Fruit fly (Drosophila melanogaster) whole organism, embryonic: ENCODE results near the gene Sirt4.
A peak's percentile ranks its signal among the peaks of the same experiment; 100 is the strongest.

Experiments used
- BtbVII ChIP-seq: fragments of 200-800 bp; sonication (Bioruptor generic); optimal IDR thresholded peaks from 3 replicates; lab custom pipeline; 2017; ENCODE audit warnings: missing biosample characterization, mild to moderate bottlenecking, missing genetic modification characterization
- CG11247 ChIP-seq: fragments of 200-800 bp; sonication (Bioruptor generic); IDR thresholded peaks from 2 replicates; pipeline ENCODE4 v1.3.6; 2022; ENCODE audit warnings: missing biosample characterization, missing genetic modification characterization
- CG1603 ChIP-seq: fragments of 200-800 bp; sonication (Bioruptor generic); optimal IDR thresholded peaks from 2 replicates; lab custom pipeline; 2019; ENCODE audit warnings: missing biosample characterization, mild to moderate bottlenecking, missing genetic modification characterization, moderate library complexity
- CG1647 ChIP-seq: fragments of 200-800 bp; sonication (Bioruptor generic); optimal IDR thresholded peaks from 3 replicates; lab custom pipeline; 2016; ENCODE audit warnings: missing biosample characterization, missing genetic modification characterization
- CG17186 ChIP-seq: fragments of 200-800 bp; sonication (Bioruptor generic); optimal IDR thresholded peaks from 3 replicates; lab custom pipeline; 2017; ENCODE audit warnings: missing biosample characterization, missing genetic modification reagents, missing genetic modification characterization
- CG17328 ChIP-seq: fragments of 200-800 bp; sonication (Bioruptor generic); IDR thresholded peaks from 2 replicates; pipeline ENCODE4 v1.3.6; 2022; ENCODE audit warnings: missing biosample characterization, missing genetic modification characterization
- CG4328 ChIP-seq: fragments of 200-800 bp; sonication (Bioruptor generic); optimal IDR thresholded peaks from 3 replicates; lab custom pipeline; 2017; ENCODE audit warnings: missing biosample characterization, missing genetic modification reagents, missing genetic modification characterization
- CG4854 ChIP-seq: fragments of 200-800 bp; sonication (Bioruptor generic); optimal IDR thresholded peaks from 2 replicates; lab custom pipeline; 2016; ENCODE audit warnings: missing biosample characterization, missing genetic modification characterization, inconsistent platforms
- CG6683 ChIP-seq: fragments of 200-800 bp; sonication (Bioruptor generic); optimal IDR thresholded peaks from 2 replicates; lab custom pipeline; 2017; ENCODE audit warnings: missing biosample characterization, mild to moderate bottlenecking, missing genetic modification characterization, missing genetic modification reagents
- CG6813 ChIP-seq: fragments of 200-800 bp; sonication (Bioruptor generic); optimal IDR thresholded peaks from 2 replicates; lab custom pipeline; 2017; ENCODE audit warnings: missing biosample characterization, missing genetic modification characterization, mild to moderate bottlenecking, moderate library complexity, missing genetic modification reagents
- CG8944 ChIP-seq: fragments of 200-800 bp; sonication (Bioruptor generic); optimal IDR thresholded peaks from 3 replicates; lab custom pipeline; 2016; ENCODE audit warnings: missing biosample characterization, missing genetic modification characterization
- CkIIα-i1 ChIP-seq: fragments of 200-800 bp; sonication (Bioruptor generic); IDR thresholded peaks from 2 replicates; pipeline ENCODE4 v1.3.6; 2022; ENCODE audit warnings: missing biosample characterization, missing genetic modification characterization
- Ets65A ChIP-seq: fragments of 200-800 bp; sonication (Bioruptor generic); peaks from one replicate; lab custom pipeline; 2016; ENCODE audit warnings: missing biosample characterization, missing genetic modification characterization
- HHEX ChIP-seq: fragments of 200-800 bp; sonication (Bioruptor generic); optimal IDR thresholded peaks from 3 replicates; lab custom pipeline; 2017; ENCODE audit warnings: missing biosample characterization, mild to moderate bottlenecking, missing genetic modification characterization, missing genetic modification reagents
- HLH3B ChIP-seq: fragments of 200-800 bp; sonication (Bioruptor generic); IDR thresholded peaks from 2 replicates; pipeline ENCODE4 v1.3.6; 2022; ENCODE audit warnings: missing biosample characterization, missing genetic modification characterization
- HLH54F ChIP-seq: fragments of 200-800 bp; sonication (Bioruptor generic); optimal IDR thresholded peaks from 3 replicates; lab custom pipeline; 2016; ENCODE audit warnings: missing biosample characterization, missing genetic modification characterization
- Lim3 ChIP-seq: fragments of 200-800 bp; sonication (Bioruptor generic); IDR thresholded peaks from 2 replicates; pipeline ENCODE4 v1.3.6; 2022; ENCODE audit warnings: missing biosample characterization, missing genetic modification characterization
- Mad ChIP-seq: fragments of 200-800 bp; sonication (Bioruptor generic); optimal IDR thresholded peaks from 2 replicates; lab custom pipeline; 2016; ENCODE audit warnings: missing biosample characterization, missing genetic modification characterization
- NC2α ChIP-seq: fragments of 200-800 bp; sonication (Bioruptor generic); optimal IDR thresholded peaks from 2 replicates; lab custom pipeline; 2016; ENCODE audit warnings: missing biosample characterization, missing genetic modification characterization
- NfI ChIP-seq: fragments of 200-800 bp; sonication (Bioruptor generic); optimal IDR thresholded peaks from 3 replicates; lab custom pipeline; 2018; ENCODE audit warnings: missing biosample characterization, mild to moderate bottlenecking, missing genetic modification characterization, moderate library complexity
- Opbp ChIP-seq: fragments of 200-800 bp; sonication (Bioruptor generic); IDR thresholded peaks from 3 replicates; pipeline ENCODE4 v1.3.6; 2022; ENCODE audit warnings: missing biosample characterization, missing genetic modification characterization; ENCODE audit not compliant: partially characterized antibody
- PHDP ChIP-seq: fragments of 200-800 bp; sonication (Bioruptor generic); optimal IDR thresholded peaks from 3 replicates; lab custom pipeline; 2018; ENCODE audit warnings: missing biosample characterization, mild to moderate bottlenecking, missing genetic modification characterization, moderate library complexity
- Six4 ChIP-seq: fragments of 200-800 bp; sonication (Bioruptor generic); optimal IDR thresholded peaks from 2 replicates; lab custom pipeline; 2016; ENCODE audit warnings: missing biosample characterization, missing genetic modification characterization
- Sry-β ChIP-seq: fragments of 200-800 bp; sonication (Bioruptor generic); optimal IDR thresholded peaks from 2 replicates; lab custom pipeline; 2018; ENCODE audit warnings: missing biosample characterization, mild to moderate bottlenecking, missing genetic modification characterization, moderate library complexity
- Taf1 ChIP-seq: fragments of 200-800 bp; sonication (Bioruptor generic); IDR thresholded peaks from 2 replicates; pipeline ENCODE4 v1.3.6; 2022; ENCODE audit warnings: missing biosample characterization, missing genetic modification characterization
- Usf ChIP-seq: fragments of 200-800 bp; sonication (Bioruptor generic); optimal IDR thresholded peaks from 2 replicates; lab custom pipeline; 2017; ENCODE audit warnings: missing genotype, missing biosample characterization, missing genetic modification characterization
- ap ChIP-seq: fragments of 200-800 bp; sonication (Bioruptor generic); IDR thresholded peaks from 2 replicates; pipeline ENCODE4 v1.3.6; 2022; ENCODE audit warnings: missing biosample characterization, missing genetic modification characterization
- ash1 ChIP-seq: fragments of 200-800 bp; sonication (Bioruptor generic); optimal IDR thresholded peaks from 2 replicates; lab custom pipeline; 2018; ENCODE audit warnings: missing biosample characterization, mild to moderate bottlenecking, missing genetic modification characterization
- az2 ChIP-seq: fragments of 200-800 bp; sonication (Bioruptor generic); optimal IDR thresholded peaks from 3 replicates; lab custom pipeline; 2016; ENCODE audit warnings: missing biosample characterization, missing genetic modification characterization
- bab2 ChIP-seq: fragments of 200-800 bp; sonication (Bioruptor generic); optimal IDR thresholded peaks from 2 replicates; lab custom pipeline; 2016; ENCODE audit warnings: missing biosample characterization, missing genetic modification characterization
- bsh ChIP-seq, 2 experiments: fragments of 200-800 bp; sonication (Bioruptor generic); optimal IDR thresholded peaks; 2 replicates each; lab custom pipeline; 2017 to 2018; ENCODE audit warnings: mild to moderate bottlenecking in 2 of 2, missing biosample characterization in 2 of 2, missing genetic modification characterization in 2 of 2, moderate library complexity in 1 of 2
- dysf ChIP-seq: fragments of 200-800 bp; sonication (Bioruptor generic); IDR thresholded peaks from 3 replicates; pipeline ENCODE4 v1.3.6; 2022; ENCODE audit warnings: missing biosample characterization, missing genetic modification characterization
- en ChIP-seq: fragments of 200-800 bp; sonication (Bioruptor generic); optimal IDR thresholded peaks from 2 replicates; lab custom pipeline; 2016; ENCODE audit warnings: missing biosample characterization, missing genetic modification characterization
- fd64A ChIP-seq: fragments of 200-800 bp; sonication (Bioruptor generic); optimal IDR thresholded peaks from 3 replicates; lab custom pipeline; 2018; ENCODE audit warnings: missing biosample characterization, mild to moderate bottlenecking, missing genetic modification characterization
- fru ChIP-seq: fragments of >200 bp; optimal IDR thresholded peaks from 2 replicates; lab custom pipeline; 2017
- grau ChIP-seq: fragments of 200-800 bp; optimal IDR thresholded peaks from 3 replicates; lab custom pipeline; 2019; ENCODE audit warnings: missing biosample characterization, mild to moderate bottlenecking, missing genetic modification characterization, moderate library complexity
- gsb ChIP-seq: fragments of 200-800 bp; sonication (Bioruptor generic); IDR thresholded peaks from 2 replicates; pipeline ENCODE4 v1.3.6; 2022; ENCODE audit warnings: missing biosample characterization, missing genetic modification characterization
- gt ChIP-seq: fragments of 200-800 bp; sonication (Bioruptor generic); IDR thresholded peaks from 2 replicates; pipeline ENCODE4 v1.3.6; 2022; ENCODE audit warnings: missing biosample characterization, missing genetic modification characterization
- h ChIP-seq: fragments of >200 bp; optimal IDR thresholded peaks from 2 replicates; lab custom pipeline; 2017
- hth ChIP-seq: fragments of >200 bp; optimal IDR thresholded peaks from 2 replicates; lab custom pipeline; 2017; ENCODE audit warnings: inconsistent platforms
- insv ChIP-seq, 2 experiments: fragments of 200-800 bp; sonication (Bioruptor generic); optimal IDR thresholded peaks; 3 replicates each; lab custom pipeline; 2016 to 2018; ENCODE audit warnings: missing biosample characterization in 2 of 2, missing genetic modification characterization in 2 of 2
- lola ChIP-seq, 3 experiments: fragments of >200 bp in 2 of 3; fragments of 200-800 bp in 1 of 3; sonication (Bioruptor generic) in 1 of 3; optimal IDR thresholded peaks; 2 replicates each; lab custom pipeline; 2017 to 2019; ENCODE audit warnings: missing biosample characterization in 3 of 3, missing genetic modification characterization in 3 of 3, mild to moderate bottlenecking in 1 of 3, moderate library complexity in 1 of 3
- mirr ChIP-seq: fragments of 200-800 bp; sonication (Bioruptor generic); optimal IDR thresholded peaks from 3 replicates; lab custom pipeline; 2018; ENCODE audit warnings: missing biosample characterization, mild to moderate bottlenecking, missing genetic modification characterization
- mld ChIP-seq: fragments of 200-800 bp; sonication (Bioruptor generic); IDR thresholded peaks from 3 replicates; pipeline ENCODE4 v1.3.6; 2022; ENCODE audit warnings: missing biosample characterization, missing genetic modification characterization; ENCODE audit not compliant: partially characterized antibody
- p53 ChIP-seq: fragments of 200-800 bp; sonication (Bioruptor generic); optimal IDR thresholded peaks from 2 replicates; lab custom pipeline; 2016; ENCODE audit warnings: missing biosample characterization, missing genetic modification characterization
- prd ChIP-seq, 3 experiments: fragments of >200 bp in 2 of 3; fragments of 200-800 bp in 1 of 3; sonication (Bioruptor generic) in 1 of 3; optimal IDR thresholded peaks in 2 of 3; IDR thresholded peaks in 1 of 3; 2 replicates in 2 of 3; 3 replicates in 1 of 3; pipeline versions ENCODE4 v1.3.6 to Lab custom; 2017 to 2022; ENCODE audit warnings: missing biosample characterization in 1 of 3, missing genetic modification characterization in 1 of 3
- seq ChIP-seq: fragments of 200-800 bp; sonication (Bioruptor generic); IDR thresholded peaks from 2 replicates; pipeline ENCODE4 v1.3.6; 2022; ENCODE audit warnings: missing biosample characterization, missing genetic modification characterization
- stc ChIP-seq: fragments of 200-800 bp; sonication (Bioruptor generic); IDR thresholded peaks from 2 replicates; pipeline ENCODE4 v1.3.6; 2022; ENCODE audit warnings: missing biosample characterization, missing genetic modification characterization
- toy ChIP-seq: fragments of 200-800 bp; sonication (Bioruptor generic); IDR thresholded peaks from 2 replicates; pipeline ENCODE4 v1.3.6; 2022; ENCODE audit warnings: missing biosample characterization, missing genetic modification characterization
- yki ChIP-seq: fragments of >200 bp; optimal IDR thresholded peaks from 3 replicates; lab custom pipeline; 2018
- zen2 ChIP-seq: fragments of 200-800 bp; sonication (Bioruptor generic); IDR thresholded peaks from 3 replicates; pipeline ENCODE4 v1.3.6; 2022; ENCODE audit warnings: missing biosample characterization, missing genetic modification characterization; ENCODE audit not compliant: partially characterized antibody
- zfh1 ChIP-seq: fragments of 200-800 bp; sonication (Bioruptor generic); IDR thresholded peaks from 3 replicates; pipeline ENCODE4 v1.3.6; 2022; ENCODE audit warnings: missing biosample characterization, missing genetic modification characterization
- zfh2 ChIP-seq: fragments of 200-800 bp; sonication (Bioruptor generic); optimal IDR thresholded peaks from 2 replicates; lab custom pipeline; 2016; ENCODE audit warnings: missing biosample characterization, missing genetic modification characterization

Gene Sirt4

DNA sequence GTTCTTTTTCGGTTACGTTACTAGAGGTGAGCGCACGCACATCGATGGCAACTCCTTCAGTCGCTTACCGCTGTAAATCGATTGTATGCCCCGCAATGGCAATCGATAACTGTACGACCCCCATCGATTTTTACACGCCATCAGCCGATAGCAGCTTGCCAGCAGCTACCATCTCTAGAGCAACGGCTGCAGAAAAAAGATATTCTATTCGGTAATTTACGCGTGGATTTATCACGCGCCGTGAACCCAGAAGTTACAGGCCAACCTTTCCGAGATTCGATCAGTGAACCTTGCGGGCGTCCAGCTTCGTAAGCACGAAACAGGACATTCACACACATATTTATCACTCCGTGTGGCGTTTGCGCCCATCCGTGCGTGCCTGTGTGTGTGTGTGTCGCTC is at the start of gene Sirt4, which contains the start of gene CG4119:
Sirt4 (minus strand) TSS at position 39 of the 400 bp plus-strand sequence.
CG4119 (plus strand) TSS at position 151 of the 400 bp plus-strand sequence.
- TF ChIP-seq az2 = no peak
- no peak for TF ChIP-seq toy (GFP tag; lab: Robert Waterston, UW)
- TF ChIP-seq CG1603 (tag; lab: Kevin White, UChicago) = peak; percentile 69
- TF ChIP-seq zfh1 = 0 out of 3 replicates have a peak, but pooled peaks have one; percentile 33
- TF ChIP-seq HHEX (GFP tag; lab: Kevin White, UChicago) = no peak
- no peak for TF ChIP-seq CG17328 (GFP tag; lab: Robert Waterston, UW)
- no peak for TF ChIP-seq dysf (GFP tag; lab: Robert Waterston, UW)
- no peak for TF ChIP-seq ash1 (GFP tag; lab: Kevin White, UChicago)
- TF ChIP-seq CG17186 = peak; percentile 57
- peak; percentile 19 for TF ChIP-seq zfh2 (GFP tag; lab: Kevin White, UChicago)
- peak; percentile 43 for TF ChIP-seq grau (tag; lab: Kevin White, UChicago)
- TF ChIP-seq gt (GFP tag; lab: Robert Waterston, UW) = no peak
- TF ChIP-seq CG11247 (GFP tag; lab: Robert Waterston, UW) = peak; percentile 36; the same call in 1 of the 2 replicates
- no peak for TF ChIP-seq lola (GFP tag; optimal IDR thresholded peaks at IDR 0.05; lab: Kevin White, UChicago)
- TF ChIP-seq CG6683 (GFP tag; lab: Kevin White, UChicago) = no peak
- TF ChIP-seq HLH54F (GFP tag; lab: Kevin White, UChicago) = no peak
- no peak for TF ChIP-seq CG4854
- TF ChIP-seq hth (lab: Kevin White, UChicago) = no peak
- no peak for TF ChIP-seq CG1647
- TF ChIP-seq Sry-β = peak; percentile 11
- TF ChIP-seq mld (GFP tag; lab: Robert Waterston, UW) = peak; percentile 98
- no peak for TF ChIP-seq CkIIα-i1
- 0 out of 2 replicates have a peak, but pooled peaks have one; percentile 16 for TF ChIP-seq Taf1 (GFP tag; lab: Robert Waterston, UW)
- TF ChIP-seq gsb (GFP tag; lab: Robert Waterston, UW) = no peak
- TF ChIP-seq h (lab: Kevin White, UChicago) = no peak
- TF ChIP-seq bab2 (GFP tag; lab: Kevin White, UChicago) = no peak
- TF ChIP-seq NC2α (GFP tag; lab: Kevin White, UChicago) = no peak
- TF ChIP-seq bsh (GFP tag; optimal IDR thresholded peaks at IDR 0.05; lab: Kevin White, UChicago) = no peak
- TF ChIP-seq CG4328 (GFP tag; lab: Kevin White, UChicago) = no peak
- no peak for TF ChIP-seq HLH3B (GFP tag; lab: Robert Waterston, UW)
- TF ChIP-seq CG6813 (GFP tag; lab: Kevin White, UChicago) = no peak
- TF ChIP-seq fru (lab: Kevin White, UChicago) = no peak
- TF ChIP-seq BtbVII = no peak
- TF ChIP-seq seq (GFP tag; lab: Robert Waterston, UW) = no peak
- no peak for TF ChIP-seq Usf (GFP tag; lab: Kevin White, UChicago)
- peak in 1 of 2 experiments; percentile 7 for TF ChIP-seq insv (GFP tag; optimal IDR thresholded peaks at IDR 0.05; lab: Kevin White, UChicago)
- peak; percentile 10 for TF ChIP-seq PHDP (tag; lab: Kevin White, UChicago)
- TF ChIP-seq Opbp (GFP tag; lab: Robert Waterston, UW) = peak; percentile 97
- peak; percentile 33 for TF ChIP-seq Ets65A (GFP tag; lab: Kevin White, UChicago)
- TF ChIP-seq Lim3 (GFP tag; lab: Robert Waterston, UW) = no peak
- TF ChIP-seq p53 (GFP tag; lab: Kevin White, UChicago) = no peak
- TF ChIP-seq stc = no peak
- TF ChIP-seq CG8944 (GFP tag; lab: Kevin White, UChicago) = no peak
- no peak for TF ChIP-seq Six4 (GFP tag; lab: Kevin White, UChicago)
- TF ChIP-seq prd (optimal IDR thresholded peaks at IDR 0.05; lab: Kevin White, UChicago) = no peak
- peak; percentile 39; the same call in 1 of the 3 replicates for TF ChIP-seq prd (GFP tag; IDR thresholded peaks at IDR 0.05; lab: Robert Waterston, UW)
- TF ChIP-seq zen2 (GFP tag; lab: Robert Waterston, UW) = peak; percentile 95
- TF ChIP-seq yki (lab: Kevin White, UChicago) = no peak
- TF ChIP-seq en (GFP tag; lab: Kevin White, UChicago) = no peak
- no peak for TF ChIP-seq NfI (GFP tag; lab: Kevin White, UChicago)
- TF ChIP-seq ap = no peak
- TF ChIP-seq mirr = peak; percentile 19
- TF ChIP-seq fd64A = no peak
- peak; percentile 15 for TF ChIP-seq Mad (GFP tag; lab: Kevin White, UChicago)
